Worm (Caenorhabditis elegans) whole organism, L1 larva: Measurements from ENCODE around the gene T07E3.3.

Experiments
- ceh-82 ChIP-seq, 3 experiments: fragments of 150-350 bp in 1 of 3; sonication (generic microtip) in 2 of 3; optimal IDR thresholded peaks; 2 replicates each; lab custom pipeline; 2014 to 2017; ENCODE audit warnings: missing biosample characterization in 3 of 3, missing genetic modification characterization in 3 of 3
- ceh-88 ChIP-seq: fragments of 200-800 bp; sonication (Bioruptor generic); IDR thresholded peaks from 2 replicates; pipeline ENCODE4 v1.3.6; 2022; ENCODE audit warnings: missing genetic modification characterization, missing compliant biosample characterization
- fos-1 ChIP-seq: fragments of 150-350 bp; optimal IDR thresholded peaks from 2 replicates; lab custom pipeline; 2014; ENCODE audit warnings: missing biosample characterization, missing genetic modification characterization
- lin-15B ChIP-seq: fragments of 150-350 bp; sonication (generic microtip); optimal IDR thresholded peaks from 3 replicates; lab custom pipeline; 2014; ENCODE audit warnings: missing biosample characterization, missing genetic modification characterization
- lin-39 ChIP-seq: fragments of 150-350 bp; optimal IDR thresholded peaks from 2 replicates; lab custom pipeline; 2014; ENCODE audit warnings: missing biosample characterization, missing genetic modification reagents, missing genetic modification characterization
- nhr-11 ChIP-seq: fragments of 150-350 bp; optimal IDR thresholded peaks from 2 replicates; lab custom pipeline; 2014; ENCODE audit warnings: missing biosample characterization, missing genetic modification characterization
- nhr-76 ChIP-seq: sonication (generic microtip); optimal IDR thresholded peaks from 2 replicates; lab custom pipeline; 2017; ENCODE audit warnings: missing biosample characterization, missing genetic modification characterization
- pax-3 ChIP-seq: fragments of 200-800 bp; sonication (Bioruptor generic); optimal IDR thresholded peaks from 2 replicates; lab custom pipeline; 2018; ENCODE audit warnings: mild to moderate bottlenecking, missing genetic modification characterization, moderate library complexity, missing compliant biosample characterization
- pqm-1 ChIP-seq: sonication (generic microtip); optimal IDR thresholded peaks from 3 replicates; lab custom pipeline; 2017; ENCODE audit warnings: missing biosample characterization, missing genetic modification characterization
- unc-62 ChIP-seq: fragments of 150-350 bp; optimal IDR thresholded peaks from 2 replicates; lab custom pipeline; 2014; ENCODE audit warnings: missing biosample characterization, missing genetic modification reagents, missing genetic modification characterization

DNA sequence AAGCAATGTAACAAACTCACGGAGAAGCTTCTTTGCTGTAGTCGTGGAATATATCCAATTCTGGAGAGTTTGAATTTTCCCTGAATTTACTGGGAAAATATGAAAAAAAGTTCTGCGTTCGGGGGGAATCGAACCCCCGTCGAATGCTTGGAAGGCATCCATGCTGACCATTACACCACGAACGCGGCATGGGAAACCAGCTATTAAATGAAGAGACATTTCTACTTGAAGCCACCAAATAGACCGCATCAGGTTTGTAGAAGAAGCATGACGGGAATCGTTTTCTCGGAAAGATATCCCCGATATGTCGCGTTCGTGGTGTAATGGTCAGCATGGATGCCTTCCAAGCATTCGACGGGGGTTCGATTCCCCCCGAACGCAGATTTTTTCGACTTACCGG lies 15.2 kb upstream of the T07E3.3 start:
- TF ChIP-seq lin-39 (tag; lab: Kevin White, UChicago) (no peak), pqm-1 (tag; lab: Kevin White, UChicago) (no peak), nhr-11 (tag; lab: Kevin White, UChicago) (no peak), ceh-82 (tag; optimal IDR thresholded peaks at IDR 0.05; lab: Kevin White, UChicago) (no peak), pax-3 (tag; lab: Kevin White, UChicago) (no peak), nhr-76 (no peak), ceh-88 (GFP tag; lab: Robert Waterston, UW) (no peak), fos-1 (tag; lab: Kevin White, UChicago) (no peak), unc-62 (no peak), lin-15B (tag; lab: Kevin White, UChicago) (no peak)
